Worm (Caenorhabditis elegans): ENCODE results near the gene slfl-5.

Gene slfl-5

DNA sequence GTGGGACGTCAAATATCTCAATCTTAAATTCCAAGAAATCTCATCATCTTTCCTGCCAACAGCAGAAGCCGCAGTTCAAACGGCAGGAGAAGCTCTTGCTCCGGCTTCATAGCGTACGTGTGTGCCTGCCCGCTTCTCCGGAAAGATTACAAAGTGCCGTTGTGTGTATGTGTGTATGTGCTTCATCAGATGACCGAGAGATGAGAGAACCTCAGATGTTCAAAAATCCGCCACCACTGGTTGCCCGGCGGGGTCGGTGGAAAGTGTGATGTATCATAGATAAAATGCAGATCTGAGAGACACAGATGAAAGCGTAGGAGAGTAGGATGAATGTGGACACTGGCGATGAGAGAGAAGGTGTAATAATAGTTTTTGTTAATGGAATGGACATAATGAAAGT is 11.4 kb downstream of the slfl-5 start:
- TF ChIP-seq egl-27 (tag; optimal IDR thresholded peaks at IDR 0.05) = no peak
- TF ChIP-seq mdl-1 (tag; optimal IDR thresholded peaks at IDR 0.05) = no peak
- TF ChIP-seq nhr-129 (tag; optimal IDR thresholded peaks at IDR 0.05) = peak; percentile 54
- peak; percentile 39 for TF ChIP-seq sma-9 (GFP tag; optimal IDR thresholded peaks at IDR 0.05)
- TF ChIP-seq sma-9 (tag; optimal IDR thresholded peaks at IDR 0.05) = no peak
- no peak for TF ChIP-seq ztf-11 (tag; optimal IDR thresholded peaks at IDR 0.05)
- TF ChIP-seq F13H6.1 (tag; optimal IDR thresholded peaks at IDR 0.05) = peak; percentile 76

DNA sequence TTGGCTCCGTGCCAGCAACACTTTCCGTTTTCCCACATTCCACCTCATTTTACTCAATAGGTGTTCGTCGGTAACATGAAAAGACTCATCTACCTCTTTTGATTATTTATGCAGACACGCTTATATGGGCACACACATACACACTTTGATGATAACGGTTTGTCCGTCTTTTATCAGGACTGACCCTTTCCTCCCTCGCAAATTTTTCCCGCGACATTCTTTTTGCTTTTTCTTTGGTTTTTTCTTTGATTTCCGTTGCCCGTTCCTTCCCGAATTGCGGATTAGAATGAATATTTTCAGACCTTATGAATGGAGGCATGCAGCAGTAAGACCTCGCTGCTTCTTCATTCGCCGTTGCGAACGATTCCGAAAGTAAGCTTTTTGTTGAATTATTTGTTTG is 31.8 kb downstream of the slfl-5 start, which contains the start of gene vab-8:
Gene vab-8, plus strand, starts transcription at position 301 of the 400 bp plus-strand sequence.
- no peak for TF ChIP-seq mab-5 (tag; optimal IDR thresholded peaks at IDR 0.05)
- peak; percentile 47 for TF ChIP-seq fos-1 (tag; optimal IDR thresholded peaks at IDR 0.05)

DNA sequence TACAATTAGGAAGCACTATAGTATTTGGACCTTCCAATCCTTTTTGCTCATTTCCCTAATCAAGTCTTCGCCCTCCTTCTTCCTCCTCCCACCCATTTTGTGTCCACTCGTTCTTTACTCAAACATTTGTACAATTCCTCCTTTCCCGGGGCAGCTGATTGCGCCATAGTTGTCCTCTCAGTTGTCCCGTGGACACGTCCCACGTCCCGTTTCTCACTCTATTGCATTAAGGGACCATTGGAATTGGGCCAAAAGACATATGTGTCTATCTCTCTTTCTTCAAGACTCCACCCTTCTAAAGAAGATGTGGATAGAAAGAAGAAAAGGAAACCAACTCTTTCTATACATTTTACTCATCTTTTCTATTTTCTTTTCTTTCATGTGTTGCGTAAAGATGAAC is 33.8 kb downstream of the slfl-5 start:
- TF ChIP-seq blmp-1 (tag; optimal IDR thresholded peaks at IDR 0.05; ENCODE audit: insufficient read depth) (no peak), elt-1 (tag; optimal IDR thresholded peaks at IDR 0.05) (no peak), nhr-12 (tag; optimal IDR thresholded peaks at IDR 0.05) (no peak), nhr-129 (tag; optimal IDR thresholded peaks at IDR 0.05) (peak; percentile 23), zag-1 (tag; optimal IDR thresholded peaks at IDR 0.05) (peak; percentile 32), unc-55 (GFP tag; optimal IDR thresholded peaks at IDR 0.05) (peak; percentile 20), lin-11 (tag; optimal IDR thresholded peaks at IDR 0.05) (no peak), F13H6.1 (tag; optimal IDR thresholded peaks at IDR 0.05) (peak; percentile 30)

DNA sequence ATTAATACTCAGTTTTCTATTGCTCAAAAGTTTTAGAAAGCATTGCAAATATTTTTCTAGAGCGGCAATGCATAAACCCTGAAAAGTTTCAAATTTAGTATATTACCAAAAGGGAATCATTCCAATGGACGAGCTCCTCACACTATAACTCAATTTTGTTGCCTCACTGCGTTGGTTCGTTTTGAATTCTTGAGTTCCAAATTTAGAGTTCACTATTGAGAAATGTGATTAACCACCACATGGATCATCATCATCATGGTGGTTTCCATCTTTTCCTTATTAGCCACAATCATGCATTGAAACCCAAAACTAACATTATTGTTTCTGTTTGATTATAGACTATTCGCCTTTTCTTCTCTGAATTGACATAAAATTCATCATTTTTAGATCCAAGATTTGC is 34.9 kb downstream of the slfl-5 start:
- no peak for TF ChIP-seq unc-55 (GFP tag; optimal IDR thresholded peaks at IDR 0.05)
- TF ChIP-seq sma-3 (GFP tag; optimal IDR thresholded peaks at IDR 0.05) = no peak
- no peak for TF ChIP-seq nhr-77 (tag; optimal IDR thresholded peaks at IDR 0.05)
- no peak for TF ChIP-seq lin-13 (GFP tag; optimal IDR thresholded peaks at IDR 0.05)
- TF ChIP-seq ztf-11 (tag; optimal IDR thresholded peaks at IDR 0.05) = no peak
- TF ChIP-seq elt-3 (tag; optimal IDR thresholded peaks at IDR 0.05) = no peak
- TF ChIP-seq nhr-23 (tag; optimal IDR thresholded peaks at IDR 0.05) = no peak
- no peak for TF ChIP-seq egl-27 (tag; optimal IDR thresholded peaks at IDR 0.05)
- TF ChIP-seq ceh-82 (tag; optimal IDR thresholded peaks at IDR 0.05) = no peak
- no peak for TF ChIP-seq nhr-10 (tag; optimal IDR thresholded peaks at IDR 0.05)
- no peak for TF ChIP-seq nhr-25 (tag; optimal IDR thresholded peaks at IDR 0.05)

DNA sequence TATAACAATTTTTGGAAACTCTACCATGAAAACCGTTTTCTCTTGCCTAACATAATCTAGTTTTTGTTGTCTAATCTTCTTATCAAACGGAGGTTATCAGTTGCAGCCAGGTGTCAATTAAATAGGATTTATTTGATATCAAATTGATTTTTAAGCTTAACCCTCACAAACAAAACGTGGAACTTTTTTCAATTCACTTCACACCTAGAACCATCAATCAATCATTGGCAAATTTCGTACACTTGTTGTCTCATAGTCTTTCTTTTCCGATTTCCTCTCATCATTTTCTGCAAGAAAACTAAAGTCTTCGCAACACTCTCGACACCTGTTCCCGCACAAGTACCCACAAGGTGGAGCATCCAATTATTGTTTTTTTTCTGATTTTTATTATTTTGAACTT is 36.2 kb downstream of the slfl-5 start:
- no peak for TF ChIP-seq ztf-11 (tag; optimal IDR thresholded peaks at IDR 0.05)
- TF ChIP-seq sma-9 (GFP tag; optimal IDR thresholded peaks at IDR 0.05) = peak; percentile 1
- TF ChIP-seq sma-9 (tag; optimal IDR thresholded peaks at IDR 0.05) = no peak

DNA sequence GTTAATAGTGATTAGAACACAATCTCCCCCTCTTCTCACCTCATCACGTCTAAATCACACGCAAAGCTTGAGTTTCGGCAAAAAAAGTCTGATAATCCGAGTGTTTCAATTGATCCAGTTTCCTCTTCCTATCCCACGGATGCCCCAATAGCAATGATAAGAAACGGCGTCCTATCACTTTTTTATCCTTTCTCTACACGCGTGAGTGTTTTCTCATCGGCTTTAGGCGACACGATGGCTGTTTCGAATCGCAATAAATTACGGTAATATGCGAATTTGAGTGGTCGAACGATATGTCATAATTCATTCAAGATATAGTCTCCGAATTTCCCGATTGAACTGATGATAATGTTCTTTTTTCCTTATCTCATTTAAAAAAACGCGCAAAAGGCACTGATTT is 45.4 kb downstream of the slfl-5 start:
- TF ChIP-seq egl-27 (tag; optimal IDR thresholded peaks at IDR 0.05) (peak; percentile 27), ztf-4 (tag; optimal IDR thresholded peaks at IDR 0.05) (no peak), sma-9 (GFP tag; optimal IDR thresholded peaks at IDR 0.05) (peak; percentile 77), sma-9 (tag; optimal IDR thresholded peaks at IDR 0.05) (no peak), sem-4 (tag; optimal IDR thresholded peaks at IDR 0.05) (peak; percentile 3), nhr-12 (tag; optimal IDR thresholded peaks at IDR 0.05) (no peak), nhr-21 (tag; optimal IDR thresholded peaks at IDR 0.05) (peak; percentile 80), ztf-1 (GFP tag; conservative IDR thresholded peaks at IDR 0.05) (no peak), lin-39 (tag; optimal IDR thresholded peaks at IDR 0.05) (no peak), lin-13 (GFP tag; optimal IDR thresholded peaks at IDR 0.05) (no peak), sma-3 (GFP tag; optimal IDR thresholded peaks at IDR 0.05) (peak; percentile 78), fos-1 (tag; optimal IDR thresholded peaks at IDR 0.05) (peak; percentile 9)

DNA sequence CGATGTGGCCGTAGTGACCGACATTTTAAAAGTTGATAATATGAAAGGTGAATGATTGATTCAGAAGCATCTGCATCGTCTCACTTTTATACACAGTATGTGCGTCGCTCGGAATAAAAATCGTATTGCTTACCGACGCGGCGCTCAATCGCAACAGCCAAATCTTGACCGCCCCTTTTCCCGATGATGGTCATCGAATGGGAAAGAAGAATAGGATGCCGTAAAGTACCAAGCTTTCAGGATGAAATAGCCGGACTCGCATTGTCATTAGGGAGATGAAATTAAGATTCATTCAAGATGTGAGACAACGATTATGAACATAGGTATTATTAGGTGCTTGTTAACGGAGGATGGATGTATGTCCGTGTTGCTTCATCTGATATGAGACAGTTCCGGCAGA is 46.3 kb downstream of the slfl-5 start, which contains the start of gene lon-3:
Gene lon-3, minus strand, starts transcription at position 101 of the 400 bp plus-strand sequence.
- TF ChIP-seq nhr-11 (tag; optimal IDR thresholded peaks at IDR 0.05) (no peak), Y55F3AM.14 (GFP tag; optimal IDR thresholded peaks at IDR 0.05) (no peak), nhr-23 (tag; optimal IDR thresholded peaks at IDR 0.05) (no peak), sma-3 (GFP tag; optimal IDR thresholded peaks at IDR 0.05) (no peak), ztf-1 (GFP tag; conservative IDR thresholded peaks at IDR 0.05) (no peak), ztf-4 (tag; optimal IDR thresholded peaks at IDR 0.05) (no peak), mdl-1 (tag; optimal IDR thresholded peaks at IDR 0.05) (no peak), nhr-12 (tag; optimal IDR thresholded peaks at IDR 0.05) (no peak), ceh-16 (tag; optimal IDR thresholded peaks at IDR 0.05) (no peak), crh-2 (tag; optimal IDR thresholded peaks at IDR 0.05) (no peak), sma-9 (GFP tag; optimal IDR thresholded peaks at IDR 0.05) (no peak), sma-9 (tag; optimal IDR thresholded peaks at IDR 0.05) (no peak), sem-4 (tag; optimal IDR thresholded peaks at IDR 0.05) (no peak), lin-11 (tag; optimal IDR thresholded peaks at IDR 0.05) (no peak), nhr-237 (tag; optimal IDR thresholded peaks at IDR 0.05) (no peak)
